Worm (Caenorhabditis elegans) whole organism, L3 larva: Measurements from ENCODE around the gene C25E10.12.

Source experiments
- ama-1 ChIP-seq: fragments of 150-350 bp; optimal IDR thresholded peaks from 2 replicates; lab custom pipeline; 2018
- egl-27 ChIP-seq: sonication (generic microtip); optimal IDR thresholded peaks from 4 replicates; lab custom pipeline; 2017; ENCODE audit warnings: missing biosample characterization, missing genetic modification reagents, missing genetic modification characterization
- nhr-25 ChIP-seq: sonication (generic microtip); optimal IDR thresholded peaks from 2 replicates; lab custom pipeline; 2017; ENCODE audit warnings: missing biosample characterization, missing genetic modification characterization
- snpc-4 ChIP-seq: fragments of 150-350 bp; optimal IDR thresholded peaks from 2 replicates; lab custom pipeline; 2014; ENCODE audit warnings: missing biosample characterization, missing genetic modification characterization

DNA sequence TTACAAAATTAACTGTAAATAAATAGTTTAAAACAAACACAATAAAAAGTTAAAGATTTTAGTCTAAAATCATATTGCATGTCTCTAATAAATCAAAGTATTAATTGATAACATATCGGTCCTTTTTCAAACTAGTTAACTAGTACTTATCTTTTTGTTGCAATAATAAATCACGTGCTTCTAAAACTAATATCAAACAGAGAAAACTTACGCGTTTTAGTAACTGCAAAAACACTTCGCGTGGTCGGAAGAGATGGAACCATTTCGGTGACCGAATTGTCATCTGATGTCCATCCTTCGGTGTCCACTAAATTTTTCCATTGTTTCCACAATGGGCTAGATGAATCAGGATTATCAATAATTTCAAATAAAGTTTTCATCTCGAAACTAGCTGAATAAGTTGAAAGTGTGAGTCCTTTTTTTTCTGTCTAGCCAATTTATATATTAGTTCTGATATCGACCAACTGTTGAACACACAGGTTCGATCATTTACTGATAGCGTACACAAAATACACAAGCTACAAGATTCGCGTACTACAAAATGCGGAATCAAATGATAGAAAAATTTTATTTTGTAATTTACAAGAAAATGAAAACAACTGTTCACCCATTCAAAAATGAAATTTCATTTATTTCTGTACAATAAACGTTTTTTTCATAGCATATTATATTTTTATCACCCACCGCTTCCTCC is 36.2 kb upstream of the C25E10.12 start, which contains the start of gene F21C10.9:
- no peak for TF ChIP-seq snpc-4 (tag; lab: Kevin White, UChicago)
- no peak for TF ChIP-seq nhr-25 (tag; lab: Kevin White, UChicago)
- TF ChIP-seq egl-27 (tag; lab: Kevin White, UChicago): no peak
- no peak for TF ChIP-seq ama-1
